Fruit fly (Drosophila melanogaster) Kc167 (cell line): ENCODE results near the gene nAChRbeta3.

Experiments used
- Myc ChIP-seq: fragments of >200 bp; optimal IDR thresholded peaks from 2 replicates; lab custom pipeline; 2017; ENCODE audit warnings: missing external identifiers
- Sin3A ChIP-seq: fragments of >200 bp; optimal IDR thresholded peaks from 2 replicates; lab custom pipeline; 2018; ENCODE audit warnings: missing external identifiers
- h ChIP-seq: fragments of >200 bp; optimal IDR thresholded peaks from 3 replicates; lab custom pipeline; 2018; ENCODE audit warnings: missing external identifiers
- insv ChIP-seq: fragments of >200 bp; optimal IDR thresholded peaks from 3 replicates; lab custom pipeline; 2018; ENCODE audit warnings: missing external identifiers
- psq ChIP-seq: fragments of >200 bp; optimal IDR thresholded peaks from 2 replicates; lab custom pipeline; 2017; ENCODE audit warnings: missing external identifiers
- ttk ChIP-seq: sonication (Bioruptor generic); optimal IDR thresholded peaks from 2 replicates; lab custom pipeline; 2017; ENCODE audit warnings: missing external identifiers

nAChRbeta3 gene

dm6 chr2L:521001-521827, 23.7 kb upstream of the nAChRbeta3 start:
- no peak for TF ChIP-seq h (lab: Kevin White, UChicago)
- no peak for TF ChIP-seq psq (lab: Kevin White, UChicago)
- no peak for TF ChIP-seq Sin3A (lab: Kevin White, UChicago)
- no peak for TF ChIP-seq ttk (lab: Kevin White, UChicago)
- no peak for TF ChIP-seq Myc (lab: Kevin White, UChicago)
- TF ChIP-seq insv (lab: Kevin White, UChicago) = no peak

DNA sequence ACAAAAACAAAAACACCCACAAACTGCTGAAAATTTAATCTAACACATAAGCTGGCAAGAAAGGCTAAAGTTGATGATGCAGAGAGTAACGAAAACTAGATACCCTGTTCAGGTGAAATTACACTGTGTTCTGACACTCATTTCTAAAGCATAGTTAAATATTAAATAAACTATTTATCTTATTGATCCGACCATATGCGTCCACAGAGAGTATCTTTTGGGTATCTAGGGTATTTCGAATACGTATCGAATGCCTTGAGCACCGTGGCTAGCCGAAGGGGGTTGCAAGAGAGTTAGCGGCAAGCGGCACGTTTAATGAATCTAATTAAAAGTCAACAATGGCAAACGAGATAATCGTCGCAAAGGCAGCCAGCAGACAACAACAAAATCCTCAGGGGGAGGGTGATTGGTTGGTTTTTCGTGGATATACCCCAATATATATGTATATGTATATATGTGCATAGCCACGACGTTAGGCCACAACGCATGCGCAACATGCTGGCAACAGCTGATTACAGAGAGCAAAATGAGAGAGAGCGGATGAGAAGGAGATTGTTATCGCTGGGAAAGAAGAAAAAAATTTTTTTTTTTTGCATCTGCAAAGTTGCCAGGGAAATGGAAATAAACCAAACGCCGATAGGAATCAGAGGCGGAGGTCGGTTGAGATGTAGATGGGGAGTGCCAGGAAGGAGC, 22.8 kb upstream of the nAChRbeta3 start:
- TF ChIP-seq h (lab: Kevin White, UChicago) = no peak
- TF ChIP-seq Sin3A (lab: Kevin White, UChicago) = no peak
- TF ChIP-seq insv (lab: Kevin White, UChicago) = no peak
- TF ChIP-seq ttk (lab: Kevin White, UChicago) = no peak
- no peak for TF ChIP-seq psq (lab: Kevin White, UChicago)

DNA sequence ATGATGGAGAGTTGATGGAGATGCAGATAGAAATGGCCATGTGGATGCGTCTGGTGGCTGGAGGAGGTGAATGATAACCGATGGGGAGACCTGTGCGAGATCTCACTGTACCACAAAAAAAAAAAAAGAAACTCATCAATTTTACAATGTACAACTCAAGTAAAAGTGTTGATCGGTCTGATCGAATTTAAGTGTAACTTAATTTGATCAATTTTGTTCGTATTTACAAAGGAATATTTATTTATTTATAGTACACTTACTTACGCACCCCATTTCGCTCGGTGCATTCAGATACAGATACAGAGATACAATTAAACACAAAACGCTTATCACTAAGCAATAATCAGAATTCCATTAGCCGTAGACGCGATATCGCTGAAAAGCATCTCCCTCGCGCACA, 22.2 kb upstream of the nAChRbeta3 start:
- TF ChIP-seq psq (lab: Kevin White, UChicago) (no peak), h (lab: Kevin White, UChicago) (no peak), Myc (lab: Kevin White, UChicago) (no peak), insv (lab: Kevin White, UChicago) (no peak), ttk (lab: Kevin White, UChicago) (no peak), Sin3A (lab: Kevin White, UChicago) (no peak)

DNA sequence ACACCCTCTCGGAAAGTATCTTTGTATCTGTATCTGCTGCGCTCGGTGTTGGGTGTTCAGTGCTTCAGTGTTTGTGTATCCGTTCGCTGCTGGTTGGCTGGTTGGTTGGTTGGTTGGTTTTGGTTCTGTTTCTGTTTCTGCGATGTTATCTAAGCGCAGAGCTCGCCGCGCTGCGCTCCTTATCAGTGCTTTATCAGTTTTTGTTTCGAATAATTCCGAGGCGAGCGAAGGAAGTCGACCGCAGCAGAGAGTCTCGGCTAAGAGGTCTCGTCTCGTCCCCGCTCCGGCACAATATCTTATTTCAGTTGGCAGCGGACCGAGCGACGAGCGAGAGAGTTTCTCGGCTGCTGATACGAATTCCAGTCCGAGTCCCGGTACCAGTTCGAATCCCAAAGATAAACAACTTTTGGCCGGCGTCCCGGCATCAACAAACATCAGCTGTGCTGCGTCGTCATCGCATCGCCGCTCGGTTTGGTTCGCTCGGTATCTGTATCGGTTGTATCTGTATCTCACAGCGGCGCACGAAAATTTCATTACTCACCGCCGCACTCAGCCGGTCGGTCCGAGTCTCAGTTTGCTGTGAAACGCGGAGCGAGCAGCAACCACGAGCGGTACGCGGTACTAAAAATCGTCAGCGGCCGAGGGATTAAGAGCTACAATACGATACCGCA, 21.6 kb upstream of the nAChRbeta3 start:
- TF ChIP-seq ttk (lab: Kevin White, UChicago) (no peak), h (lab: Kevin White, UChicago) (no peak), Myc (lab: Kevin White, UChicago) (no peak), insv (lab: Kevin White, UChicago) (no peak), Sin3A (lab: Kevin White, UChicago) (no peak), psq (lab: Kevin White, UChicago) (no peak)

DNA sequence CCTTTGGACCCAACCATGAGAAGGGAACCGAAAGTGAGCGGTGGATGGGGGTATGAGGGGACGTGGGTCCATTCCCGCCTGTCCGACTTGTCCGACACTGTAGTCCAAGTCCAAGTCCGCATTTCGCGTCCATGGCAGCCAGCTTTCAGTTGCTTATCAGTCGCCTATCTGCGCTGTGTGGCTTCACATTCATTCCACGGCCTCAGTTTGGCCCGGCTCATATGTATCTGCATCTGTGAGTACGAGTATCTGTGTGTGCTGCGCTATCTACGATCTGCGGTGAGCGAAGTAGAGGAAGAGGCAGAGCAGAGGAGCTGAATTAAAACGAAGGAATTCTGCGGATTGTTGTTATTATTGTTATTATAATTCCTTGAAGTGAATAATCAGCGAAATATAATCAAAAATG, 20.4 kb upstream of the nAChRbeta3 start:
- TF ChIP-seq ttk (lab: Kevin White, UChicago) (no peak), h (lab: Kevin White, UChicago) (no peak), insv (lab: Kevin White, UChicago) (no peak), psq (lab: Kevin White, UChicago) (no peak), Sin3A (lab: Kevin White, UChicago) (no peak), Myc (lab: Kevin White, UChicago) (no peak)

- TF ChIP-seq Myc (lab: Kevin White, UChicago) (no peak), h (lab: Kevin White, UChicago) (no peak), insv (lab: Kevin White, UChicago) (no peak), Sin3A (lab: Kevin White, UChicago) (no peak), ttk (lab: Kevin White, UChicago) (no peak), psq (lab: Kevin White, UChicago) (no peak)
Observed at dm6 chr2L:525547-526180, 19.3 kb upstream of the nAChRbeta3 start.

dm6 chr2L:526192-526923, 18.6 kb upstream of the nAChRbeta3 start:
- TF ChIP-seq Myc (lab: Kevin White, UChicago) = no peak

- no peak for TF ChIP-seq psq (lab: Kevin White, UChicago)
- TF ChIP-seq Myc (lab: Kevin White, UChicago) = no peak
- no peak for TF ChIP-seq h (lab: Kevin White, UChicago)
Observed at dm6 chr2L:526924-527307, 18.0 kb upstream of the nAChRbeta3 start.

DNA sequence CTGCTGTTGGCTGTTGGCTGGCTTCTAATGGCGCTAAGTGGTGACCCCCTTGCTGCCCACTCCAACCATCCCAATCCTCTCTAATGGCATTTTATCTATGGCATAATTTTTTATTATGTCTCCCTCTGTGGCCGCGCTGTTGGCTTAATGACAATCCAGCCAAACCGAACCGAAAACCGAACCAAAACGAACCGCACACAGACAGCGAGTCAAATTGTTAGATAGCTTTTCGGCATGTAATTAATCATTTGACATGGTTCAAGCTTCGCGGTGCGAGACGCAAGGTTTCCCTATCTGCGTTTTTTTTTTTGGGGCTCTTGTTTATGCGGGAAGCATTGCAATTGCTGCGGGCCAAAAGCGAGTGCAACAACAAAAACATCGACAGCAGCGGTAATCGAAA, 17.2 kb upstream of the nAChRbeta3 start:
- TF ChIP-seq psq (lab: Kevin White, UChicago) (no peak), Myc (lab: Kevin White, UChicago) (no peak), ttk (lab: Kevin White, UChicago) (no peak), Sin3A (lab: Kevin White, UChicago) (no peak), insv (lab: Kevin White, UChicago) (no peak), h (lab: Kevin White, UChicago) (no peak)

dm6 chr2L:530245-530644, 14.7 kb upstream of the nAChRbeta3 start:
- TF ChIP-seq Myc (lab: Kevin White, UChicago) (no peak), psq (lab: Kevin White, UChicago) (no peak), ttk (lab: Kevin White, UChicago) (no peak), h (lab: Kevin White, UChicago) (no peak), insv (lab: Kevin White, UChicago) (no peak), Sin3A (lab: Kevin White, UChicago) (no peak)
